Worm (Caenorhabditis elegans): Measurements from ENCODE around the gene pes-5.

DNA sequence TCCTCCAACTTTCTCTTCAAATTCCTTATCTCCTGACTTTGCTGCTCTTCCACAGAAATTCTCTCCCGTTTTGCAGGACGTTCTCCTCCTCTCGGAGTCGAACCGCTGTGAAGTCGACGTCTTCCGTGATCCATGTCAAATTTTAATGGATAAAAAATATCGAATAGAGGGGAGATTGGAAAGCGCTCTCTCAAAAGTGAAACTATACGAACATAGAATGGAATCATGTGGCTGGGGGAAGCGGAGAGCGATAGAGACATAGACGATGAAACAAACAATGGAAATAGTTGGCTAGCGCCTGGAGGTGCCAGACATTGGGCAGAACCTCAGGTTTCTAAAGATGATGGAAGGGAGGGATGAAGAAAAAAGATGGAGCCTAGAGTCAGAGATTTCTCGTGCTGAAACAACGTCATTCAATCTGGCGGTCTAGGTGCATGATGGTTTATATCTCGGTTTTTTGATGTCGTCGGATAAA is 15.9 kb downstream of the pes-5 start, which contains the start of gene F43G6.8:
- TF ChIP-seq snpc-4 (GFP tag; optimal IDR thresholded peaks at IDR 0.05) (no peak), snpc-4 (tag; optimal IDR thresholded peaks at IDR 0.05) (no peak), F10E7.11 (tag; optimal IDR thresholded peaks at IDR 0.05) (no peak), ceh-58 (GFP tag; IDR thresholded peaks at IDR 0.05) (no peak), lsy-27 (tag; optimal IDR thresholded peaks at IDR 0.05; ENCODE audit: borderline replicate concordance, insufficient read depth) (no peak), tbp1 (GFP tag; optimal IDR thresholded peaks at IDR 0.05) (no peak), lin-54 (GFP tag; optimal IDR thresholded peaks at IDR 0.05) (no peak), pbrm-1 (GFP tag; IDR thresholded peaks at IDR 0.05) (peak; percentile 59), mes-4 (tag; optimal IDR thresholded peaks at IDR 0.05) (no peak), ceh-79 (tag; optimal IDR thresholded peaks at IDR 0.05) (no peak), ceh-91 (GFP tag; IDR thresholded peaks at IDR 0.05) (no peak), ets-4 (GFP tag; optimal IDR thresholded peaks at IDR 0.05) (no peak), ztf-18 (tag; optimal IDR thresholded peaks at IDR 0.05) (peak; percentile 6)

Measured in whole organism, young adult.